Fruit fly (Drosophila melanogaster): Measurements from ENCODE around the gene CG15445.
A peak's percentile ranks its signal among the peaks of the same experiment; 100 is the strongest.

DNA sequence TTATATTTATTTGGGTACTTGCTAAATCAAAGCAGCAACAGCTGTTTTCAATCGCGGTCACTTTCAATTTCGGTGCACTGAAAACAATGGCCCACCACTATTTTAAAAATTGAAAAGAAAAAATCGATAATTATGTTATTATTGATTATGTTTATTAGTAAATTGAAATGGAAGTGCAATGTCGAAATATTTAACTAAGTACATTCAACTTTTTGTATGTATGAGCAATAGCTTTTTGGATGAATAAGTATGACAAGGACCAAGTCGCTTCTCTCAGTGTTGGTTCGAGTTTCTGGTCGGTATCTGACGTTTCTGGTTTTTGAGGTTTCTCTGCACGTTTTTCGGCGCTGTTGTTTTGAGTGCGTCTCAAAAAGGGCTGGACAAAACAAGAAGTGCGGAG is 7.2 kb downstream of the CG15445 start:
- TF ChIP-seq D1 (tag; optimal IDR thresholded peaks at IDR 0.05) (no peak), CG9948 (tag; optimal IDR thresholded peaks at IDR 0.05) (peak; percentile 59), fd96Ca (GFP tag; IDR thresholded peaks at IDR 0.05) (peak; percentile 50; the same call in 1 of the 3 replicates), CG13204 (GFP tag; optimal IDR thresholded peaks at IDR 0.05) (no peak), Pif1B (GFP tag; optimal IDR thresholded peaks at IDR 0.05) (peak; percentile 64), Snoo (tag; optimal IDR thresholded peaks at IDR 0.05) (peak; percentile 85), gl (tag; optimal IDR thresholded peaks at IDR 0.05) (peak; percentile 2), CG34367 (tag; optimal IDR thresholded peaks at IDR 0.05) (peak; percentile 51), Ets98B (GFP tag; IDR thresholded peaks at IDR 0.05) (peak; percentile 70), CG8301 (tag; optimal IDR thresholded peaks at IDR 0.05) (peak; percentile 49)
